Worm (Caenorhabditis elegans) whole organism, L4/young adult: ENCODE data around the gene frm-7.

ENCODE experiments used
- W03F9.2 ChIP-seq: fragments of 150-350 bp; optimal IDR thresholded peaks from 2 replicates; lab custom pipeline; 2014; ENCODE audit warnings: missing biosample characterization, missing genetic modification characterization
- dao-5 ChIP-seq: sonication (generic microtip); optimal IDR thresholded peaks from 2 replicates; lab custom pipeline; 2016; ENCODE audit warnings: missing genotype, missing genetic modification characterization, moderate library complexity, missing compliant biosample characterization
- him-1 ChIP-seq: sonication (generic microtip); optimal IDR thresholded peaks from 2 replicates; lab custom pipeline; 2016; ENCODE audit warnings: missing genotype, missing genetic modification reagents, missing genetic modification characterization, missing compliant biosample characterization

ce11 chrV:12344845-12345244 is 42.6 kb downstream of the frm-7 start, which contains the start of gene F23H12.3:
- TF ChIP-seq him-1 = no peak
- no peak for TF ChIP-seq dao-5 (tag; lab: Kevin White, UChicago)
- no peak for TF ChIP-seq W03F9.2
